Fruit fly (Drosophila melanogaster) whole organism, embryonic: Measurements from ENCODE around the gene Dif.

Experiments
- B-H1 ChIP-seq: fragments of 200-800 bp; sonication (Bioruptor generic); IDR thresholded peaks from 3 replicates; pipeline ENCODE4 v1.3.6; 2022; ENCODE audit warnings: missing biosample characterization, missing genetic modification characterization
- B-H2 ChIP-seq: fragments of 200-800 bp; sonication (Bioruptor generic); optimal IDR thresholded peaks from 2 replicates; lab custom pipeline; 2018; ENCODE audit warnings: missing biosample characterization, mild to moderate bottlenecking, missing genetic modification characterization
- CG10366 ChIP-seq: fragments of 200-800 bp; sonication (Bioruptor generic); IDR thresholded peaks from 2 replicates; pipeline ENCODE4 v1.3.6; 2022; ENCODE audit warnings: missing biosample characterization, missing genetic modification characterization
- CG10654 ChIP-seq: fragments of 200-800 bp; sonication (Bioruptor generic); optimal IDR thresholded peaks from 2 replicates; lab custom pipeline; 2016; ENCODE audit warnings: missing biosample characterization, missing genetic modification characterization
- CG12236 ChIP-seq: fragments of 200-800 bp; sonication (Bioruptor generic); optimal IDR thresholded peaks from 2 replicates; lab custom pipeline; 2016; ENCODE audit warnings: missing biosample characterization, missing genetic modification characterization
- CG12391 ChIP-seq: fragments of 200-800 bp; sonication (Bioruptor generic); optimal IDR thresholded peaks from 3 replicates; lab custom pipeline; 2018; ENCODE audit warnings: missing biosample characterization, mild to moderate bottlenecking, missing genetic modification characterization, moderate library complexity
- CG14014 ChIP-seq: fragments of 200-800 bp; sonication (Bioruptor generic); IDR thresholded peaks from 2 replicates; pipeline ENCODE4 v1.3.6; 2022; ENCODE audit warnings: missing biosample characterization, missing genetic modification characterization
- CG15269 ChIP-seq: fragments of 200-800 bp; sonication (Bioruptor generic); optimal IDR thresholded peaks from 2 replicates; lab custom pipeline; 2018; ENCODE audit warnings: missing biosample characterization, mild to moderate bottlenecking, missing genetic modification characterization, moderate library complexity
- CG1529 ChIP-seq: fragments of 200-800 bp; sonication (Bioruptor generic); optimal IDR thresholded peaks from 3 replicates; lab custom pipeline; 2018; ENCODE audit warnings: missing biosample characterization, missing genetic modification characterization
- CG15514 ChIP-seq: fragments of 200-800 bp; sonication (Bioruptor generic); optimal IDR thresholded peaks from 3 replicates; lab custom pipeline; 2017; ENCODE audit warnings: missing biosample characterization, missing genetic modification characterization, mild to moderate bottlenecking, moderate library complexity, missing genetic modification reagents
- CG15601 ChIP-seq: fragments of 200-800 bp; sonication (Bioruptor generic); optimal IDR thresholded peaks from 3 replicates; lab custom pipeline; 2019; ENCODE audit warnings: missing biosample characterization, mild to moderate bottlenecking, missing genetic modification characterization, moderate library complexity
- CG17385 ChIP-seq: fragments of 200-800 bp; sonication (Bioruptor generic); optimal IDR thresholded peaks from 3 replicates; lab custom pipeline; 2018; ENCODE audit warnings: missing biosample characterization, mild to moderate bottlenecking, missing genetic modification characterization
- CG17612 ChIP-seq: fragments of 200-800 bp; sonication (Bioruptor generic); IDR thresholded peaks from 2 replicates; pipeline ENCODE4 v1.3.6; 2022; ENCODE audit warnings: missing biosample characterization, missing genetic modification characterization
- CG30020 ChIP-seq: fragments of 200-800 bp; optimal IDR thresholded peaks from 2 replicates; lab custom pipeline; 2019; ENCODE audit warnings: missing biosample characterization, mild to moderate bottlenecking, missing genetic modification characterization, moderate library complexity
- CG30403 ChIP-seq: fragments of 200-800 bp; sonication (Bioruptor generic); optimal IDR thresholded peaks from 3 replicates; lab custom pipeline; 2016; ENCODE audit warnings: missing biosample characterization, missing genetic modification characterization
- CG3065 ChIP-seq: fragments of 200-800 bp; sonication (Bioruptor generic); optimal IDR thresholded peaks from 2 replicates; lab custom pipeline; 2016; ENCODE audit warnings: missing biosample characterization, missing genetic modification characterization
- CG31441 ChIP-seq: fragments of 200-800 bp; sonication (Bioruptor generic); IDR thresholded peaks from 2 replicates; pipeline ENCODE4 v1.3.6; 2022; ENCODE audit warnings: missing biosample characterization, missing genetic modification characterization
- CG32767 ChIP-seq: fragments of 200-800 bp; sonication (Bioruptor generic); IDR thresholded peaks from 2 replicates; pipeline ENCODE4 v1.3.6; 2022; ENCODE audit warnings: missing biosample characterization, missing genetic modification characterization
- CG3407 ChIP-seq: fragments of 200-800 bp; sonication (Bioruptor generic); optimal IDR thresholded peaks from 2 replicates; lab custom pipeline; 2018; ENCODE audit warnings: missing biosample characterization, mild to moderate bottlenecking, missing genetic modification characterization
- CG42726 ChIP-seq: fragments of 200-800 bp; sonication (Bioruptor generic); IDR thresholded peaks from 2 replicates; pipeline ENCODE4 v1.3.6; 2022; ENCODE audit warnings: missing biosample characterization, missing genetic modification characterization; ENCODE audit not compliant: partially characterized antibody
- CG4617 ChIP-seq: fragments of 200-800 bp; sonication (Bioruptor generic); optimal IDR thresholded peaks from 3 replicates; lab custom pipeline; 2016; ENCODE audit warnings: missing biosample characterization, missing genetic modification characterization, borderline replicate concordance
- CG4707 ChIP-seq: fragments of 200-800 bp; sonication (Bioruptor generic); optimal IDR thresholded peaks from 2 replicates; lab custom pipeline; 2018; ENCODE audit warnings: missing biosample characterization, mild to moderate bottlenecking, missing genetic modification characterization, moderate library complexity
- CG4854 ChIP-seq: fragments of 200-800 bp; sonication (Bioruptor generic); optimal IDR thresholded peaks from 2 replicates; lab custom pipeline; 2016; ENCODE audit warnings: missing biosample characterization, missing genetic modification characterization, inconsistent platforms
- CG6791 ChIP-seq: fragments of 200-800 bp; sonication (Bioruptor generic); IDR thresholded peaks from 3 replicates; pipeline ENCODE4 v1.3.6; 2022; ENCODE audit warnings: missing biosample characterization, missing genetic modification characterization; ENCODE audit not compliant: partially characterized antibody
- CG8089 ChIP-seq: fragments of 200-800 bp; sonication (Bioruptor generic); optimal IDR thresholded peaks from 3 replicates; lab custom pipeline; 2016; ENCODE audit warnings: missing biosample characterization, missing genetic modification characterization
- CG8290 ChIP-seq, 3 experiments: fragments of 200-800 bp; sonication (Bioruptor generic); optimal IDR thresholded peaks; 2 replicates each; lab custom pipeline; 2016 to 2019; ENCODE audit warnings: missing biosample characterization in 3 of 3, missing genetic modification characterization in 3 of 3, mild to moderate bottlenecking in 2 of 3, moderate library complexity in 1 of 3
- CG8765 ChIP-seq: fragments of 200-800 bp; sonication (Bioruptor generic); IDR thresholded peaks from 2 replicates; pipeline ENCODE4 v1.3.6; 2022; ENCODE audit warnings: missing biosample characterization, missing genetic modification characterization
- Lhr ChIP-seq: fragments of 200-800 bp; sonication (Bioruptor generic); optimal IDR thresholded peaks from 3 replicates; lab custom pipeline; 2017; ENCODE audit warnings: mild to moderate bottlenecking, missing biosample characterization, missing genetic modification reagents, missing genetic modification characterization
- Nf-YC ChIP-seq: fragments of 200-800 bp; optimal IDR thresholded peaks from 3 replicates; lab custom pipeline; 2019; ENCODE audit warnings: missing biosample characterization, mild to moderate bottlenecking, missing genetic modification characterization, moderate library complexity
- Poxn ChIP-seq: fragments of 200-800 bp; sonication (Bioruptor generic); IDR thresholded peaks from 2 replicates; pipeline ENCODE4 v1.3.6; 2022; ENCODE audit warnings: missing biosample characterization, missing genetic modification characterization
- Rfx ChIP-seq: fragments of 200-800 bp; sonication (Bioruptor generic); IDR thresholded peaks from 2 replicates; pipeline ENCODE4 v1.3.6; 2022; ENCODE audit warnings: missing biosample characterization, missing genetic modification characterization
- TFAM ChIP-seq: fragments of 200-800 bp; sonication (Bioruptor generic); optimal IDR thresholded peaks from 2 replicates; lab custom pipeline; 2017; ENCODE audit warnings: missing biosample characterization, missing genetic modification characterization, inconsistent platforms
- bab2 ChIP-seq: fragments of 200-800 bp; sonication (Bioruptor generic); optimal IDR thresholded peaks from 2 replicates; lab custom pipeline; 2016; ENCODE audit warnings: missing biosample characterization, missing genetic modification characterization
- bcd ChIP-seq: fragments of 200-800 bp; sonication (Bioruptor generic); optimal IDR thresholded peaks from 2 replicates; lab custom pipeline; 2017; ENCODE audit warnings: missing biosample characterization, mild to moderate bottlenecking, missing genetic modification characterization
- chif ChIP-seq, 2 experiments: fragments of 200-800 bp; sonication (Bioruptor generic); optimal IDR thresholded peaks; 3 replicates each; lab custom pipeline; 2016; ENCODE audit warnings: missing biosample characterization in 2 of 2, missing genetic modification characterization in 2 of 2
- ewg ChIP-seq: fragments of 200-800 bp; sonication (Bioruptor generic); optimal IDR thresholded peaks from 3 replicates; lab custom pipeline; 2017; ENCODE audit warnings: mild to moderate bottlenecking, missing biosample characterization, missing genetic modification reagents, missing genetic modification characterization
- fd64A ChIP-seq: fragments of 200-800 bp; sonication (Bioruptor generic); optimal IDR thresholded peaks from 3 replicates; lab custom pipeline; 2018; ENCODE audit warnings: missing biosample characterization, mild to moderate bottlenecking, missing genetic modification characterization
- ftz-f1 ChIP-seq: fragments of 200-800 bp; sonication (Bioruptor generic); optimal IDR thresholded peaks from 2 replicates; lab custom pipeline; 2016; ENCODE audit warnings: missing biosample characterization, missing genetic modification characterization
- fu2 ChIP-seq: fragments of 200-800 bp; sonication (Bioruptor generic); optimal IDR thresholded peaks from 2 replicates; lab custom pipeline; 2016; ENCODE audit warnings: missing biosample characterization, missing genetic modification characterization
- jumu ChIP-seq: fragments of 200-800 bp; sonication (Bioruptor generic); optimal IDR thresholded peaks from 3 replicates; lab custom pipeline; 2016; ENCODE audit warnings: missing biosample characterization, missing genetic modification characterization
- oc ChIP-seq: fragments of 200-800 bp; sonication (Bioruptor generic); optimal IDR thresholded peaks from 2 replicates; lab custom pipeline; 2018; ENCODE audit warnings: missing biosample characterization, mild to moderate bottlenecking, missing genetic modification characterization, moderate library complexity
- pzg ChIP-seq: fragments of 200-800 bp; sonication (Bioruptor generic); optimal IDR thresholded peaks from 3 replicates; lab custom pipeline; 2018; ENCODE audit warnings: missing biosample characterization, mild to moderate bottlenecking, missing genetic modification characterization, moderate library complexity
- repo ChIP-seq: fragments of 200-800 bp; sonication (Bioruptor generic); optimal IDR thresholded peaks from 2 replicates; lab custom pipeline; 2016; ENCODE audit warnings: missing biosample characterization, missing genetic modification characterization
- shn ChIP-seq: fragments of 200-800 bp; sonication (Bioruptor generic); optimal IDR thresholded peaks from 3 replicates; lab custom pipeline; 2016; ENCODE audit warnings: missing biosample characterization, missing genetic modification characterization
- slbo ChIP-seq: fragments of 200-800 bp; sonication (Bioruptor generic); IDR thresholded peaks from 2 replicates; pipeline ENCODE4 v1.3.6; 2022; ENCODE audit warnings: missing biosample characterization, missing genetic modification characterization
- sob ChIP-seq: fragments of 200-800 bp; sonication (Bioruptor generic); IDR thresholded peaks from 2 replicates; pipeline ENCODE4 v1.3.6; 2022; ENCODE audit warnings: missing biosample characterization, missing genetic modification characterization
- tgo ChIP-seq: fragments of 200-800 bp; sonication (Bioruptor generic); IDR thresholded peaks from 3 replicates; pipeline ENCODE4 v1.3.6; 2022; ENCODE audit warnings: missing biosample characterization, missing genetic modification characterization
- yki ChIP-seq: fragments of >200 bp; optimal IDR thresholded peaks from 3 replicates; lab custom pipeline; 2018

Dif gene

DNA sequence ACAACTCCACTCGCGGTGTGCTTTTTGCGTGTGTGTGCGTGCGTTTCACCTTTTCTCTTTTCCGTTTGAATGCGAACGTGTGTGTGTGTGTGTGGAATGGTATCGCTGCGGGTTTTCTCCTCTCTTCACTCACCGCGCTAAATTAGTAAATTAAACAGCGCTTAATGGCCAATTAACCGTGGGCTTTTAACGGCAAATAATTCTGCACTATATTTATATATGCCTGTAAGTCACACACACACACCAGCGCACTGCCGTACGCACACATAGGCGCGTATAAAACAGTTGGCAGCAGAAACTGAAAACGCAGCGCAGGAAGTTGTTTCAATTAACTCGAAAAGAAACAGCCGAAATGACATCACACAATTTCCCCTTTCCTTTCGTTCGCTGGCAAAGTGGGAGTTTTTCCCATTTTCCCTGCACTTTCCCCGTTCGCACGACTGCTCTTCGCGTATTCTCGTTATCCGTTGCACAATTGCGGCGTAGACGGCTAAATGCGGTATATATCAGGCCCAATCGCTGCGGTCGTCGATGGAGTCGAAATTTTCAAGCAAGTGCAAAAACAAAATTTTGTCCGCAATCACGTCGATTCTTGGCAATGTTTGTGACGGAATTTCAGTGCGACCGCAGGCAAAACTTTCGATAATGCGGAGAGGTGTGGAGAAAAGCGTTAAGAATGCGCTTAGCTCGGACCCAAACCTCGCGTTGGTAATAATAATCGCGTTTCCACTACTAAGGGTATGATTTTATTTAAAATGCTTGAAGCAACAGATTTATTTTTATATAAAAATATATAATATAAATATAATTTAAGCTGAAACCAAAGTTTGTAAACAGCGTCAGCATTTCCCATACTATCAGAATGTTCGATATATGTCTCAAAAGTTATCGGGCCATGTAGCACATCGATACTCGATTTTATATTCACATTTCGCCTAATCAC is 39.9 kb upstream of the Dif start, which contains the start of gene BicD (continued):
- no peak for TF ChIP-seq CG8765 (GFP tag; lab: Robert Waterston, UW)
- no peak for TF ChIP-seq fu2 (GFP tag; lab: Kevin White, UChicago)
- TF ChIP-seq bcd: no peak
- TF ChIP-seq CG4707 (GFP tag; lab: Kevin White, UChicago): no peak
- no peak for TF ChIP-seq tgo (GFP tag; lab: Robert Waterston, UW)
- no peak for TF ChIP-seq jumu (GFP tag; lab: Kevin White, UChicago)
- TF ChIP-seq ewg: no peak
- no peak for TF ChIP-seq CG10654 (GFP tag; lab: Kevin White, UChicago)
- no peak for TF ChIP-seq CG8089 (GFP tag; lab: Kevin White, UChicago)
- TF ChIP-seq CG6791 (GFP tag; lab: Robert Waterston, UW): peak; percentile 63; the same call in 1 of the 3 replicates
- no peak for TF ChIP-seq repo (GFP tag; lab: Kevin White, UChicago)
- TF ChIP-seq yki (lab: Kevin White, UChicago): no peak
- TF ChIP-seq Lhr (GFP tag; lab: Kevin White, UChicago): peak; percentile 72
- no peak for TF ChIP-seq CG3065 (GFP tag; lab: Kevin White, UChicago)
- TF ChIP-seq shn (GFP tag; lab: Kevin White, UChicago): no peak
- peak; percentile 88 for TF ChIP-seq pzg (GFP tag; lab: Kevin White, UChicago)
- TF ChIP-seq CG31441 (GFP tag; lab: Robert Waterston, UW): peak; percentile 47; the same call in 1 of the 2 replicates
- peak; percentile 35; the same call in 1 of the 2 replicates for TF ChIP-seq CG42726 (GFP tag; lab: Robert Waterston, UW)
- TF ChIP-seq TFAM (GFP tag; lab: Kevin White, UChicago): no peak
- TF ChIP-seq Rfx (GFP tag; lab: Robert Waterston, UW): no peak
- 0 out of 2 replicates have a peak, but pooled peaks have one; percentile 7 for TF ChIP-seq CG17612
- TF ChIP-seq B-H1: no peak
- no peak for TF ChIP-seq slbo (GFP tag; lab: Robert Waterston, UW)
- peak; percentile 67 for TF ChIP-seq CG30020 (tag; lab: Kevin White, UChicago)
- TF ChIP-seq CG10366: 0 out of 2 replicates have a peak, but pooled peaks have one; percentile 8
- TF ChIP-seq CG1529 (GFP tag; lab: Kevin White, UChicago): no peak
- TF ChIP-seq CG17385 (GFP tag; lab: Kevin White, UChicago): peak; percentile 29
- TF ChIP-seq CG12391 (tag; lab: Kevin White, UChicago): peak; percentile 53
- TF ChIP-seq ftz-f1 (GFP tag; lab: Kevin White, UChicago): no peak
- no peak for TF ChIP-seq CG15269 (tag; lab: Kevin White, UChicago)
- TF ChIP-seq bab2: no peak
- peak; percentile 38 for TF ChIP-seq CG4617 (GFP tag; lab: Kevin White, UChicago)
- TF ChIP-seq CG15601 (tag; lab: Kevin White, UChicago): peak; percentile 68
- no peak for TF ChIP-seq CG32767 (GFP tag; lab: Robert Waterston, UW)
- TF ChIP-seq CG8290 (GFP tag; optimal IDR thresholded peaks at IDR 0.05; lab: Kevin White, UChicago): peak; percentile 84
- TF ChIP-seq CG8290 (tag; optimal IDR thresholded peaks at IDR 0.05; lab: Kevin White, UChicago): peak in 1 of 2 experiments; percentile 69
- no peak for TF ChIP-seq CG3407
- no peak for TF ChIP-seq fd64A (GFP tag; lab: Kevin White, UChicago)
- TF ChIP-seq CG14014 (GFP tag; lab: Robert Waterston, UW): no peak
- TF ChIP-seq CG15514 (GFP tag; lab: Kevin White, UChicago): peak; percentile 74
- no peak for TF ChIP-seq CG12236 (GFP tag; lab: Kevin White, UChicago)
- no peak for TF ChIP-seq chif (GFP tag; optimal IDR thresholded peaks at IDR 0.05; lab: Kevin White, UChicago)
- peak; percentile 26; the same call in 1 of the 2 replicates for TF ChIP-seq sob (GFP tag; lab: Robert Waterston, UW)
- TF ChIP-seq B-H2 (GFP tag; lab: Kevin White, UChicago): no peak
- TF ChIP-seq CG4854 (GFP tag; lab: Kevin White, UChicago): no peak
- no peak for TF ChIP-seq Poxn (GFP tag; lab: Robert Waterston, UW)
- TF ChIP-seq Nf-YC (tag; lab: Kevin White, UChicago): peak; percentile 53
- no peak for TF ChIP-seq oc
- no peak for TF ChIP-seq CG30403
